Worm (Caenorhabditis elegans): Measurements from ENCODE around the gene Y116A8B.4.

Y116A8B.4 gene

ce11 chrIV:17255001-17255400, 31.4 kb downstream of the Y116A8B.4 start, which contains the start of gene gtf-2E1:
TSS of gene gtf-2E1 (plus strand) at chrIV:17255301.
- TF ChIP-seq snpc-4 (GFP tag; optimal IDR thresholded peaks at IDR 0.05) (no peak), snpc-4 (tag; optimal IDR thresholded peaks at IDR 0.05) (peak in 1 of 4 experiments; percentile 6), B0336.3 (GFP tag; IDR thresholded peaks at IDR 0.05) (no peak)

- TF ChIP-seq bed-1 (GFP tag; IDR thresholded peaks at IDR 0.05) = no peak
- no peak for TF ChIP-seq aptf-3 (GFP tag; IDR thresholded peaks at IDR 0.05)
These were observed 35.2 kb downstream of the Y116A8B.4 start for ce11 chrIV:17258824-17259223.

- TF ChIP-seq hrde-1 (tag; optimal IDR thresholded peaks at IDR 0.05; ENCODE audit: borderline replicate concordance) = no peak
- no peak for TF ChIP-seq ztf-3 (GFP tag; optimal IDR thresholded peaks at IDR 0.05)
- TF ChIP-seq lag-1 (GFP tag; IDR thresholded peaks at IDR 0.05) = no peak
- TF ChIP-seq attf-5 (GFP tag; optimal IDR thresholded peaks at IDR 0.05) = no peak
- no peak for TF ChIP-seq sdz-38 (tag; optimal IDR thresholded peaks at IDR 0.05)
- no peak for TF ChIP-seq C06A6.2 (GFP tag; conservative IDR thresholded peaks at IDR 0.05)
- no peak for TF ChIP-seq zim-3 (tag; optimal IDR thresholded peaks at IDR 0.05)
- TF ChIP-seq Y67H2A.10 (GFP tag; conservative IDR thresholded peaks at IDR 0.05) = no peak
- no peak for TF ChIP-seq rcor-1 (GFP tag; IDR thresholded peaks at IDR 0.05)
- TF ChIP-seq ztf-26 (tag; optimal IDR thresholded peaks at IDR 0.05) = no peak
- TF ChIP-seq madf-8 (GFP tag; conservative IDR thresholded peaks at IDR 0.05) = no peak
These were observed 35.7 kb downstream of the Y116A8B.4 start, which contains the start of gene phyh-1 for ce11 chrIV:17259310-17259709. TSS of gene phyh-1 (minus strand) at chrIV:17259410.

- TF ChIP-seq Y67H2A.10 (GFP tag; conservative IDR thresholded peaks at IDR 0.05) (no peak), B0336.3 (GFP tag; IDR thresholded peaks at IDR 0.05) (peak; percentile 41; the same call in 1 of the 2 replicates), atf-7 (tag; optimal IDR thresholded peaks at IDR 0.05) (no peak), madf-6 (GFP tag; IDR thresholded peaks at IDR 0.05) (no peak), ceh-100 (GFP tag; IDR thresholded peaks at IDR 0.05) (no peak), nhr-80 (tag; optimal IDR thresholded peaks at IDR 0.05) (no peak), ceh-79 (tag; optimal IDR thresholded peaks at IDR 0.05) (no peak), nhr-179 (tag; optimal IDR thresholded peaks at IDR 0.05) (no peak), pha-4 (tag; optimal IDR thresholded peaks at IDR 0.05) (no peak), rpc-1 (optimal IDR thresholded peaks at IDR 0.05) (no peak), rpc-1 (tag; optimal IDR thresholded peaks at IDR 0.05) (no peak), B0035.1 (tag; optimal IDR thresholded peaks at IDR 0.05) (no peak), die-1 (tag; optimal IDR thresholded peaks at IDR 0.05) (no peak), Y56A3A.18 (GFP tag; IDR thresholded peaks at IDR 0.05) (0 out of 2 replicates have a peak, but pooled peaks have one; percentile 34), T07F8.4 (tag; optimal IDR thresholded peaks at IDR 0.05) (no peak), tbp1 (GFP tag; optimal IDR thresholded peaks at IDR 0.05) (no peak), tbx-9 (tag; optimal IDR thresholded peaks at IDR 0.05; ENCODE audit: borderline replicate concordance) (no peak), lin-35 (GFP tag; optimal IDR thresholded peaks at IDR 0.05) (no peak)
These were observed 38.8 kb downstream of the Y116A8B.4 start, which contains the start of gene ZK550.6 for ce11 chrIV:17262385-17262784. TSS of gene ZK550.6 (minus strand) at chrIV:17262485.

- no peak for TF ChIP-seq F49E8.2 (tag; optimal IDR thresholded peaks at IDR 0.05; ENCODE audit: insufficient read depth)
- TF ChIP-seq atf-7 (tag; optimal IDR thresholded peaks at IDR 0.05) = peak; percentile 3
- no peak for TF ChIP-seq mcd-1 (GFP tag; IDR thresholded peaks at IDR 0.05)
- TF ChIP-seq efl-1 (GFP tag; optimal IDR thresholded peaks at IDR 0.05) = no peak
- no peak for TF ChIP-seq lsy-27 (tag; optimal IDR thresholded peaks at IDR 0.05; ENCODE audit: borderline replicate concordance, insufficient read depth)
- TF ChIP-seq cebp-1 (GFP tag; IDR thresholded peaks at IDR 0.05) = no peak
- peak; percentile 38 for TF ChIP-seq cebp-1 (tag; optimal IDR thresholded peaks at IDR 0.05)
- TF ChIP-seq repo-1 (tag; optimal IDR thresholded peaks at IDR 0.05) = no peak
- no peak for TF ChIP-seq rcor-1 (GFP tag; IDR thresholded peaks at IDR 0.05)
- peak; percentile 6 for TF ChIP-seq nhr-90 (tag; optimal IDR thresholded peaks at IDR 0.05)
- no peak for TF ChIP-seq snpc-1.1 (tag; optimal IDR thresholded peaks at IDR 0.05; ENCODE audit: insufficient read depth)
- TF ChIP-seq lin-54 (GFP tag; optimal IDR thresholded peaks at IDR 0.05) = peak; percentile 9
- no peak for TF ChIP-seq ceh-40 (GFP tag; IDR thresholded peaks at IDR 0.05)
- no peak for TF ChIP-seq nfya-1 (tag; optimal IDR thresholded peaks at IDR 0.05; ENCODE audit: borderline replicate concordance, insufficient read depth)
These were observed 40.1 kb downstream of the Y116A8B.4 start for ce11 chrIV:17263714-17264113.

All from whole organism, young adult.